Fruit fly (Drosophila melanogaster) whole organism, embryonic: ENCODE results near the gene Tengl1.

ENCODE experiments used
- Atf-2 ChIP-seq: fragments of 200-800 bp; sonication (Bioruptor generic); optimal IDR thresholded peaks from 2 replicates; lab custom pipeline; 2016; ENCODE audit warnings: missing biosample characterization, missing genetic modification characterization
- B-H1 ChIP-seq: fragments of 200-800 bp; sonication (Bioruptor generic); IDR thresholded peaks from 3 replicates; pipeline ENCODE4 v1.3.6; 2022; ENCODE audit warnings: missing biosample characterization, missing genetic modification characterization
- BEAF-32 ChIP-seq: fragments of 200-800 bp; sonication (Bioruptor generic); optimal IDR thresholded peaks from 3 replicates; lab custom pipeline; 2017; ENCODE audit warnings: missing biosample characterization, missing genetic modification characterization, mild to moderate bottlenecking, moderate library complexity, missing genetic modification reagents
- BtbVII ChIP-seq: fragments of 200-800 bp; sonication (Bioruptor generic); optimal IDR thresholded peaks from 3 replicates; lab custom pipeline; 2017; ENCODE audit warnings: missing biosample characterization, mild to moderate bottlenecking, missing genetic modification characterization
- CG10366 ChIP-seq: fragments of 200-800 bp; sonication (Bioruptor generic); IDR thresholded peaks from 2 replicates; pipeline ENCODE4 v1.3.6; 2022; ENCODE audit warnings: missing biosample characterization, missing genetic modification characterization
- CG10543 ChIP-seq: fragments of 200-800 bp; sonication (Bioruptor generic); optimal IDR thresholded peaks from 3 replicates; lab custom pipeline; 2017; ENCODE audit warnings: missing biosample characterization, mild to moderate bottlenecking, missing genetic modification characterization, moderate library complexity
- CG10654 ChIP-seq: fragments of 200-800 bp; sonication (Bioruptor generic); optimal IDR thresholded peaks from 2 replicates; lab custom pipeline; 2016; ENCODE audit warnings: missing biosample characterization, missing genetic modification characterization
- CG11093 ChIP-seq: fragments of 200-800 bp; sonication (Bioruptor generic); IDR thresholded peaks from 3 replicates; pipeline ENCODE4 v1.3.6; 2022; ENCODE audit warnings: missing biosample characterization, missing genetic modification characterization
- CG13624 ChIP-seq: fragments of 200-800 bp; sonication (Bioruptor generic); optimal IDR thresholded peaks from 2 replicates; lab custom pipeline; 2016; ENCODE audit warnings: missing biosample characterization, missing genetic modification characterization
- CG15479 ChIP-seq: fragments of 200-800 bp; sonication (Bioruptor generic); optimal IDR thresholded peaks from 3 replicates; lab custom pipeline; 2019; ENCODE audit warnings: missing biosample characterization, mild to moderate bottlenecking, missing genetic modification characterization, moderate library complexity
- CG17359 ChIP-seq: fragments of 200-800 bp; sonication (Bioruptor generic); optimal IDR thresholded peaks from 3 replicates; lab custom pipeline; 2018; ENCODE audit warnings: missing biosample characterization, mild to moderate bottlenecking, missing genetic modification characterization, moderate library complexity
- CG17802 ChIP-seq: fragments of 200-800 bp; sonication (Bioruptor generic); optimal IDR thresholded peaks from 2 replicates; lab custom pipeline; 2018; ENCODE audit warnings: missing biosample characterization, mild to moderate bottlenecking, missing genetic modification characterization, moderate library complexity
- CG3995 ChIP-seq: fragments of 200-800 bp; sonication (Bioruptor generic); optimal IDR thresholded peaks from 3 replicates; lab custom pipeline; 2016; ENCODE audit warnings: missing biosample characterization, missing genetic modification characterization
- CG6175 ChIP-seq: fragments of 200-800 bp; sonication (Bioruptor generic); IDR thresholded peaks from 3 replicates; pipeline ENCODE4 v1.3.6; 2022; ENCODE audit warnings: missing biosample characterization, missing genetic modification characterization
- CG7987 ChIP-seq: fragments of 200-800 bp; sonication (Bioruptor generic); optimal IDR thresholded peaks from 2 replicates; lab custom pipeline; 2018; ENCODE audit warnings: missing biosample characterization, mild to moderate bottlenecking, missing genetic modification characterization, moderate library complexity
- CG8478 ChIP-seq: fragments of >200 bp; optimal IDR thresholded peaks from 2 replicates; lab custom pipeline; 2018
- CG9215 ChIP-seq: fragments of 200-800 bp; sonication (Bioruptor generic); IDR thresholded peaks from 2 replicates; pipeline ENCODE4 v1.3.6; 2022; ENCODE audit warnings: missing biosample characterization, missing genetic modification characterization
- Chrac-16 ChIP-seq: fragments of 200-800 bp; sonication (Bioruptor generic); optimal IDR thresholded peaks from 3 replicates; lab custom pipeline; 2016; ENCODE audit warnings: missing biosample characterization, missing genetic modification characterization
- CrebB ChIP-seq: fragments of 200-800 bp; sonication (Bioruptor generic); optimal IDR thresholded peaks from 3 replicates; lab custom pipeline; 2018; ENCODE audit warnings: missing biosample characterization, mild to moderate bottlenecking, missing genetic modification characterization
- D19A ChIP-seq: fragments of 200-800 bp; optimal IDR thresholded peaks from 3 replicates; lab custom pipeline; 2019; ENCODE audit warnings: missing biosample characterization, mild to moderate bottlenecking, missing genetic modification characterization, moderate library complexity
- Dek ChIP-seq: fragments of 200-800 bp; sonication (Bioruptor generic); optimal IDR thresholded peaks from 3 replicates; lab custom pipeline; 2019; ENCODE audit warnings: missing biosample characterization, mild to moderate bottlenecking, missing genetic modification characterization, moderate library complexity
- Doc3 ChIP-seq: fragments of 200-800 bp; sonication (Bioruptor generic); IDR thresholded peaks from 3 replicates; pipeline ENCODE4 v1.3.6; 2022; ENCODE audit warnings: missing biosample characterization, missing genetic modification characterization; ENCODE audit not compliant: partially characterized antibody
- Dref ChIP-seq: fragments of 200-800 bp; sonication (Bioruptor generic); IDR thresholded peaks from 2 replicates; pipeline ENCODE4 v1.3.6; 2022; ENCODE audit warnings: missing biosample characterization, missing genetic modification characterization
- Eip74EF ChIP-seq, 2 experiments: fragments of 200-800 bp in 1 of 2; fragments of >200 bp in 1 of 2; sonication (Bioruptor generic) in 1 of 2; optimal IDR thresholded peaks; 2 replicates each; lab custom pipeline; 2017 to 2019; ENCODE audit warnings: missing biosample characterization in 2 of 2, missing genetic modification characterization in 2 of 2, mild to moderate bottlenecking in 1 of 2, moderate library complexity in 1 of 2
- HmgD ChIP-seq: fragments of 200-800 bp; sonication (Bioruptor generic); optimal IDR thresholded peaks from 3 replicates; lab custom pipeline; 2016; ENCODE audit warnings: missing biosample characterization, missing genetic modification characterization
- Hmx ChIP-seq: fragments of 200-800 bp; sonication (Bioruptor generic); optimal IDR thresholded peaks from 2 replicates; lab custom pipeline; 2016; ENCODE audit warnings: missing biosample characterization, missing genetic modification characterization
- Jarid2 ChIP-seq: fragments of 200-800 bp; sonication (Bioruptor generic); optimal IDR thresholded peaks from 3 replicates; lab custom pipeline; 2017; ENCODE audit warnings: mild to moderate bottlenecking, missing biosample characterization, missing genetic modification reagents, missing genetic modification characterization
- Lpt ChIP-seq: fragments of >200 bp; optimal IDR thresholded peaks from 2 replicates; lab custom pipeline; 2018; ENCODE audit warnings: missing biosample characterization, missing genetic modification characterization
- MTF-1 ChIP-seq: fragments of 200-800 bp; sonication (Bioruptor generic); optimal IDR thresholded peaks from 2 replicates; lab custom pipeline; 2018; ENCODE audit warnings: missing biosample characterization, mild to moderate bottlenecking, missing genetic modification characterization, borderline replicate concordance
- Med ChIP-seq: fragments of 200-800 bp; sonication (Bioruptor generic); peaks from one replicate; lab custom pipeline; 2016; ENCODE audit warnings: missing biosample characterization, missing genetic modification characterization, mild to moderate bottlenecking, inconsistent platforms, moderate library complexity
- Sin3A ChIP-seq: fragments of >200 bp; optimal IDR thresholded peaks from 2 replicates; lab custom pipeline; 2018
- Vsx1 ChIP-seq: fragments of 200-800 bp; sonication (Bioruptor generic); optimal IDR thresholded peaks from 2 replicates; lab custom pipeline; 2017; ENCODE audit warnings: missing biosample characterization, mild to moderate bottlenecking, missing genetic modification characterization, missing genetic modification reagents
- az2 ChIP-seq: fragments of 200-800 bp; sonication (Bioruptor generic); optimal IDR thresholded peaks from 3 replicates; lab custom pipeline; 2016; ENCODE audit warnings: missing biosample characterization, missing genetic modification characterization
- bab2 ChIP-seq: fragments of 200-800 bp; sonication (Bioruptor generic); optimal IDR thresholded peaks from 2 replicates; lab custom pipeline; 2016; ENCODE audit warnings: missing biosample characterization, missing genetic modification characterization
- bigmax ChIP-seq: fragments of 200-800 bp; sonication (Bioruptor generic); optimal IDR thresholded peaks from 2 replicates; lab custom pipeline; 2018; ENCODE audit warnings: missing biosample characterization, mild to moderate bottlenecking, missing genetic modification characterization
- cato ChIP-seq: fragments of 200-800 bp; sonication (Bioruptor generic); optimal IDR thresholded peaks from 2 replicates; lab custom pipeline; 2016; ENCODE audit warnings: missing biosample characterization, missing genetic modification characterization, borderline replicate concordance
- dan ChIP-seq: fragments of 200-800 bp; sonication (Bioruptor generic); IDR thresholded peaks from 2 replicates; pipeline ENCODE4 v1.3.6; 2022; ENCODE audit warnings: missing biosample characterization, missing genetic modification characterization
- eve ChIP-seq, 2 experiments: fragments of >200 bp; optimal IDR thresholded peaks; 2 replicates each; lab custom pipeline; 2017; ENCODE audit warnings: missing biosample characterization in 2 of 2, missing genetic modification characterization in 2 of 2
- grn ChIP-seq: fragments of 200-800 bp; sonication (Bioruptor generic); optimal IDR thresholded peaks from 3 replicates; lab custom pipeline; 2017; ENCODE audit warnings: missing biosample characterization, missing genetic modification characterization
- jing ChIP-seq: fragments of 200-800 bp; sonication (Bioruptor generic); optimal IDR thresholded peaks from 2 replicates; lab custom pipeline; 2018; ENCODE audit warnings: missing biosample characterization, mild to moderate bottlenecking, missing genetic modification characterization
- klu ChIP-seq: fragments of 200-800 bp; sonication (Bioruptor generic); IDR thresholded peaks from 2 replicates; pipeline ENCODE4 v1.3.6; 2022; ENCODE audit warnings: missing biosample characterization, missing genetic modification characterization
- lola ChIP-seq, 3 experiments: fragments of >200 bp in 2 of 3; fragments of 200-800 bp in 1 of 3; sonication (Bioruptor generic) in 1 of 3; optimal IDR thresholded peaks; 2 replicates each; lab custom pipeline; 2017 to 2019; ENCODE audit warnings: missing biosample characterization in 3 of 3, missing genetic modification characterization in 3 of 3, mild to moderate bottlenecking in 1 of 3, moderate library complexity in 1 of 3
- psq ChIP-seq: fragments of 200-800 bp; sonication (Bioruptor generic); optimal IDR thresholded peaks from 2 replicates; lab custom pipeline; 2017; ENCODE audit warnings: missing biosample characterization, missing genetic modification characterization
- pzg ChIP-seq: fragments of 200-800 bp; sonication (Bioruptor generic); optimal IDR thresholded peaks from 3 replicates; lab custom pipeline; 2018; ENCODE audit warnings: missing biosample characterization, mild to moderate bottlenecking, missing genetic modification characterization, moderate library complexity
- sna ChIP-seq: fragments of 200-800 bp; sonication (Bioruptor generic); IDR thresholded peaks from 2 replicates; pipeline ENCODE4 v1.3.6; 2022; ENCODE audit warnings: missing biosample characterization, missing genetic modification characterization; ENCODE audit not compliant: partially characterized antibody
- tio ChIP-seq: fragments of 200-800 bp; sonication (Bioruptor generic); optimal IDR thresholded peaks from 2 replicates; lab custom pipeline; 2017; ENCODE audit warnings: missing biosample characterization, missing genetic modification characterization, inconsistent platforms
- tna ChIP-seq: fragments of 200-800 bp; sonication (Bioruptor generic); IDR thresholded peaks from 2 replicates; pipeline ENCODE4 v1.3.6; 2022; ENCODE audit warnings: missing biosample characterization, missing genetic modification characterization; ENCODE audit not compliant: partially characterized antibody
- tup ChIP-seq: fragments of 200-800 bp; sonication (Bioruptor generic); optimal IDR thresholded peaks from 2 replicates; lab custom pipeline; 2016; ENCODE audit warnings: missing biosample characterization, mild to moderate bottlenecking, missing genetic modification characterization, moderate library complexity

Tengl1 gene

DNA sequence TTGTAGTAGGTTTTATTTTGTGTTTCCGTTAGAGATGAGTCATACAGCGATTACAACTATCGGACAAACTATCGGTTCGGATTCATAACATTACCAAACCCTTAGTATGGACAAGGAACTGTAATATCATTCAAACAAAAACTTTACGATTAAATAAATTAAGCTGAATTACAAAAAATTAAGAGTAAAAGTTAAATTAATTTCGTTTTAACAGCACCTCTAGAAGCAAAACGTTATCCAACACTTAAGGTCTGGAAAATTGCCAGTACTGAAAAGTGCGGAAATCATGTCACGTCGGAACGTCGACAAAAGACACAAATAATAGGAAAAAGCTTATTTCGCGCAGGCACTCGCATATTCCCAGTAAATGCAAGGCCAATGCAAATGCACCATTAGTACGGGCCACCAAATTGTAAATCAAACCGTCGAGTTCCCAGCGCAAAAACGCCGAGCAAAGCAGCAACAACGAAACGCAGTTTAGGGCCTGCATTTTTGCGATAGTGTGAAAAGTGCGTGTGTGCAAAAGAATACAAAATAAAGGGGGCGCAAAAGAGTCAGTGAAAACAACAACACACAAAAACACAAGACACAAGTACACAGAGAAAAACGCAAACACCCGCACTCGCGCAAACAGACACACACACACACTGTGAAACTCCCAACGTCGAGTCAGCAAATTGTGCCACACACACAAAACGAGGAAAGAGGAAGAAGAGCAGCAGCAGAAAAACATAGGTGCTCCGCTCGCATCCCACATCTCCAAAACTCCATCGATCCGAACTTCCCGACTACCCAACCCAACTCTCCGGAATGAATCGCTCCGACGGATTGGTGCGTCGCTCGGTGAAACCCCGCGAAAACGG is 13.9 kb downstream of the Tengl1 start, which contains the start of the genes CG15387 and sau (continued):
- TF ChIP-seq lola (GFP tag; optimal IDR thresholded peaks at IDR 0.05; lab: Kevin White, UChicago) = peak in 1 of 3 experiments; percentile 82
- TF ChIP-seq D19A (tag; lab: Kevin White, UChicago) = peak; percentile 66
- no peak for TF ChIP-seq CG8478
- peak; percentile 71 for TF ChIP-seq psq (GFP tag; lab: Kevin White, UChicago)
- TF ChIP-seq CG15479 = peak; percentile 16
- peak; percentile 80 for TF ChIP-seq CG3995 (GFP tag; lab: Kevin White, UChicago)
- TF ChIP-seq Jarid2 = peak; percentile 59
- peak; percentile 95 for TF ChIP-seq BEAF-32 (GFP tag; lab: Kevin White, UChicago)
- peak; percentile 34 for TF ChIP-seq grn (GFP tag; lab: Kevin White, UChicago)
- peak; percentile 94 for TF ChIP-seq CG10543 (GFP tag; lab: Kevin White, UChicago)
- TF ChIP-seq CG17359 = peak; percentile 84
- peak; percentile 76 for TF ChIP-seq cato (GFP tag; lab: Kevin White, UChicago)
- no peak for TF ChIP-seq Lpt (GFP tag; lab: Kevin White, UChicago)
- peak; percentile 79 for TF ChIP-seq tup (GFP tag; lab: Kevin White, UChicago)
- TF ChIP-seq CG11093 (GFP tag; lab: Robert Waterston, UW) = peak; percentile 72
- TF ChIP-seq dan (GFP tag; lab: Robert Waterston, UW) = no peak
- TF ChIP-seq CG17802 = peak; percentile 66
- TF ChIP-seq klu (GFP tag; lab: Robert Waterston, UW) = peak; percentile 67
- peak; percentile 91 for TF ChIP-seq Chrac-16 (GFP tag; lab: Kevin White, UChicago)
- peak; percentile 97 for TF ChIP-seq Doc3 (GFP tag; lab: Robert Waterston, UW)
- TF ChIP-seq az2 (GFP tag; lab: Kevin White, UChicago) = peak; percentile 84
- peak in 1 of 2 experiments; percentile 65 for TF ChIP-seq Eip74EF (GFP tag; optimal IDR thresholded peaks at IDR 0.05; lab: Kevin White, UChicago)
- TF ChIP-seq jing (GFP tag; lab: Kevin White, UChicago) = peak; percentile 9
- peak; percentile 72 for TF ChIP-seq BtbVII
- TF ChIP-seq sna (GFP tag; lab: Robert Waterston, UW) = peak; percentile 94
- peak; percentile 77 for TF ChIP-seq CG9215 (GFP tag; lab: Robert Waterston, UW)
- peak; percentile 11; the same call in 1 of the 3 replicates for TF ChIP-seq CG6175 (GFP tag; lab: Robert Waterston, UW)
- peak; percentile 76 for TF ChIP-seq Dek (tag; lab: Kevin White, UChicago)
- TF ChIP-seq CG13624 (GFP tag; lab: Kevin White, UChicago) = peak; percentile 92
- TF ChIP-seq CG10654 = peak; percentile 87
- TF ChIP-seq B-H1 (GFP tag; lab: Robert Waterston, UW) = peak; percentile 55; the same call in 2 of the 3 replicates
- TF ChIP-seq bigmax (GFP tag; lab: Kevin White, UChicago) = no peak
- TF ChIP-seq HmgD (GFP tag; lab: Kevin White, UChicago) = peak; percentile 59
- peak; percentile 72; the same call in 1 of the 2 replicates for TF ChIP-seq tna (GFP tag; lab: Robert Waterston, UW)
- peak; percentile 81 for TF ChIP-seq tio (GFP tag; lab: Kevin White, UChicago)
- TF ChIP-seq CG7987 = peak; percentile 63
- TF ChIP-seq Atf-2 (GFP tag; lab: Kevin White, UChicago) = peak; percentile 91
- TF ChIP-seq Vsx1 (GFP tag; lab: Kevin White, UChicago) = peak; percentile 76
- TF ChIP-seq Med = peak; percentile 99
- peak; percentile 49 for TF ChIP-seq Dref (GFP tag; lab: Robert Waterston, UW)
- no peak for TF ChIP-seq MTF-1 (GFP tag; lab: Kevin White, UChicago)
- TF ChIP-seq pzg (GFP tag; lab: Kevin White, UChicago) = peak; percentile 71
- TF ChIP-seq CG10366 (GFP tag; lab: Robert Waterston, UW) = peak; percentile 80
- TF ChIP-seq CrebB (tag; lab: Kevin White, UChicago) = peak; percentile 81
- peak; percentile 77 for TF ChIP-seq Hmx (GFP tag; lab: Kevin White, UChicago)
- peak; percentile 92 for TF ChIP-seq bab2 (GFP tag; lab: Kevin White, UChicago)
- peak; percentile 60 for TF ChIP-seq Sin3A (lab: Kevin White, UChicago)
- no peak for TF ChIP-seq eve (GFP tag; optimal IDR thresholded peaks at IDR 0.05; lab: Kevin White, UChicago)
